Fruit fly (Drosophila melanogaster): ENCODE results near the gene MED31.

- TF ChIP-seq Sox14 (GFP tag; optimal IDR thresholded peaks at IDR 0.05), result no peak
- no peak for TF ChIP-seq vri (GFP tag; optimal IDR thresholded peaks at IDR 0.05)
- no peak for TF ChIP-seq Gug (GFP tag; IDR thresholded peaks at IDR 0.05)
- no peak for TF ChIP-seq CG7368 (GFP tag; optimal IDR thresholded peaks at IDR 0.05)
- peak; percentile 22 for TF ChIP-seq Eip78C (GFP tag)
- no peak for TF ChIP-seq Sox102F (GFP tag; optimal IDR thresholded peaks at IDR 0.05)
Observed at dm6 chr3R:4666014-4666652, 24.4 kb downstream of the MED31 start.

Measured in whole organism, prepupa.